Worm (Caenorhabditis elegans) whole organism, midembryonic: Measurements from ENCODE around the gene C16B8.4.

Experiments
- T22C8.4 ChIP-seq: fragments of 200-800 bp; sonication (Bioruptor generic); IDR thresholded peaks from 2 replicates; pipeline ENCODE4 v1.3.6; 2022; ENCODE audit warnings: missing genetic modification characterization, missing compliant biosample characterization
- cog-1 ChIP-seq: sonication (generic microtip); optimal IDR thresholded peaks from 2 replicates; lab custom pipeline; 2016; ENCODE audit warnings: missing genetic modification characterization, missing compliant biosample characterization
- flt-1 ChIP-seq: fragments of 200-800 bp; sonication (Bioruptor generic); IDR thresholded peaks from 2 replicates; pipeline ENCODE4 v1.3.6; 2022; ENCODE audit warnings: missing genetic modification characterization, missing compliant biosample characterization
- klf-2 ChIP-seq: fragments of 200-800 bp; sonication (Bioruptor generic); conservative IDR thresholded peaks from 2 replicates; pipeline ENCODE4 v1.3.6; 2022; ENCODE audit warnings: missing genetic modification reagents, missing genetic modification characterization, missing compliant biosample characterization
- med-1 ChIP-seq: sonication (generic microtip); optimal IDR thresholded peaks from 2 replicates; lab custom pipeline; 2017; ENCODE audit warnings: missing genetic modification characterization, mild to moderate bottlenecking, missing compliant biosample characterization, antibody characterized with exemption, missing genetic modification reagents; ENCODE audit not compliant: insufficient read depth
- ref-1 ChIP-seq: fragments of 200-800 bp; sonication (Bioruptor generic); conservative IDR thresholded peaks from 2 replicates; pipeline ENCODE4 v1.3.6; 2022; ENCODE audit warnings: missing genetic modification reagents, missing genetic modification characterization, missing compliant biosample characterization
- tab-1 ChIP-seq: fragments of 200-800 bp; sonication (Bioruptor generic); IDR thresholded peaks from 2 replicates; pipeline ENCODE4 v1.3.6; 2022; ENCODE audit warnings: missing genetic modification characterization, missing compliant biosample characterization
- ztf-23 ChIP-seq: fragments of 200-800 bp; sonication (Bioruptor generic); IDR thresholded peaks from 2 replicates; pipeline ENCODE4 v1.3.6; 2022; ENCODE audit warnings: missing genetic modification reagents, missing genetic modification characterization, missing compliant biosample characterization
- ztf-29 ChIP-seq: fragments of 200-800 bp; sonication (Bioruptor generic); IDR thresholded peaks from 2 replicates; pipeline ENCODE4 v1.3.6; 2022; ENCODE audit warnings: missing genetic modification reagents, missing genetic modification characterization, missing compliant biosample characterization

ce11 chrX:3937483-3937882, 36.0 kb downstream of the C16B8.4 start:
- TF ChIP-seq ztf-29 (GFP tag; lab: Robert Waterston, UW) (no peak), ztf-23 (GFP tag; lab: Robert Waterston, UW) (no peak), med-1 (GFP tag; lab: Kevin White, UChicago) (no peak), T22C8.4 (no peak), flt-1 (no peak), klf-2 (GFP tag; lab: Robert Waterston, UW) (no peak), tab-1 (GFP tag; lab: Robert Waterston, UW) (no peak), ref-1 (no peak), cog-1 (tag; lab: Kevin White, UChicago) (no peak)
